Worm (Caenorhabditis elegans) whole organism, mixed stage, embryonic: ENCODE measurements around the gene C45G9.9.

Source experiments
- bed-3 ChIP-seq: fragments of 200-800 bp; sonication (Bioruptor generic); optimal IDR thresholded peaks from 3 replicates; lab custom pipeline; 2018; ENCODE audit warnings: mild to moderate bottlenecking, missing genetic modification characterization, moderate library complexity, missing compliant biosample characterization
- ces-1 ChIP-seq: fragments of 150-350 bp; optimal IDR thresholded peaks from 2 replicates; lab custom pipeline; 2014; ENCODE audit warnings: missing biosample characterization, missing genetic modification reagents, missing genetic modification characterization
- elt-3 ChIP-seq: fragments of 150-350 bp; optimal IDR thresholded peaks from 2 replicates; lab custom pipeline; 2014; ENCODE audit warnings: missing biosample characterization, missing genetic modification characterization
- mep-1 ChIP-seq: fragments of 150-350 bp; optimal IDR thresholded peaks from 2 replicates; lab custom pipeline; 2017; ENCODE audit warnings: missing biosample characterization, missing genetic modification reagents, missing genetic modification characterization, inconsistent platforms
- nhr-237 ChIP-seq: fragments of 150-350 bp; optimal IDR thresholded peaks from 2 replicates; lab custom pipeline; 2014; ENCODE audit warnings: missing biosample characterization, missing genetic modification characterization
- pha-4 ChIP-seq: fragments of 150-350 bp; optimal IDR thresholded peaks from 2 replicates; lab custom pipeline; 2018; ENCODE audit warnings: missing biosample characterization, missing genetic modification reagents, missing genetic modification characterization
- sptf-1 ChIP-seq: sonication (generic microtip); optimal IDR thresholded peaks from 2 replicates; lab custom pipeline; 2017; ENCODE audit warnings: mild to moderate bottlenecking, missing genetic modification characterization, moderate library complexity, missing compliant biosample characterization
- unc-62 ChIP-seq: fragments of 150-350 bp; optimal IDR thresholded peaks from 2 replicates; lab custom pipeline; 2014; ENCODE audit warnings: missing biosample characterization, missing genetic modification reagents, missing genetic modification characterization
- ztf-11 ChIP-seq: fragments of 150-350 bp; optimal IDR thresholded peaks from 2 replicates; lab custom pipeline; 2014; ENCODE audit warnings: missing biosample characterization, missing genetic modification characterization

ce11 chrIII:5021689-5022088 lies 33.9 kb downstream of the C45G9.9 start, which contains the start of gene R144.3:
- no peak for TF ChIP-seq nhr-237 (tag; lab: Kevin White, UChicago)
- no peak for TF ChIP-seq sptf-1 (tag; lab: Kevin White, UChicago)
- TF ChIP-seq elt-3 = no peak
- TF ChIP-seq unc-62 (GFP tag; lab: Kevin White, UChicago) = no peak
- TF ChIP-seq mep-1 (tag; lab: Kevin White, UChicago) = no peak
- TF ChIP-seq ztf-11 = no peak
- TF ChIP-seq pha-4 (tag; lab: Kevin White, UChicago) = no peak
- no peak for TF ChIP-seq ces-1 (GFP tag; lab: Kevin White, UChicago)
- no peak for TF ChIP-seq bed-3 (GFP tag; lab: Kevin White, UChicago)
